Worm (Caenorhabditis elegans) whole organism, early embryonic: ENCODE data around the gene F25G6.9.
A peak's percentile ranks its signal among the peaks of the same experiment; 100 is the strongest.

ENCODE experiments used
- B0310.2 ChIP-seq: sonication (generic microtip); optimal IDR thresholded peaks from 2 replicates; lab custom pipeline; 2016; ENCODE audit warnings: mild to moderate bottlenecking, missing genetic modification characterization, missing compliant biosample characterization
- F13C5.2 ChIP-seq: sonication (generic microtip); optimal IDR thresholded peaks from 2 replicates; lab custom pipeline; 2017; ENCODE audit warnings: mild to moderate bottlenecking, missing genetic modification characterization, inconsistent platforms, missing compliant biosample characterization
- aly-1 ChIP-seq: sonication (generic microtip); optimal IDR thresholded peaks from 2 replicates; lab custom pipeline; 2016; ENCODE audit warnings: missing genetic modification characterization, missing compliant biosample characterization
- ama-1 ChIP-seq: fragments of 150-350 bp; optimal IDR thresholded peaks from 2 replicates; lab custom pipeline; 2014
- ceh-13 ChIP-seq: fragments of 200-800 bp; sonication (Bioruptor generic); optimal IDR thresholded peaks from 2 replicates; lab custom pipeline; 2018; ENCODE audit warnings: mild to moderate bottlenecking, missing genetic modification characterization, missing compliant biosample characterization
- ceh-36 ChIP-seq: sonication (generic microtip); optimal IDR thresholded peaks from 2 replicates; lab custom pipeline; 2016; ENCODE audit warnings: missing genetic modification characterization, inconsistent platforms, missing compliant biosample characterization
- ets-7 ChIP-seq: sonication (generic microtip); optimal IDR thresholded peaks from 2 replicates; lab custom pipeline; 2016; ENCODE audit warnings: missing genotype, missing genetic modification characterization, missing compliant biosample characterization
- flt-1 ChIP-seq: fragments of 200-800 bp; sonication (Bioruptor generic); IDR thresholded peaks from 2 replicates; pipeline ENCODE4 v1.3.6; 2022; ENCODE audit warnings: missing genetic modification characterization, missing compliant biosample characterization
- hmbx-1 ChIP-seq: sonication (generic microtip); optimal IDR thresholded peaks from 2 replicates; lab custom pipeline; 2016; ENCODE audit warnings: mild to moderate bottlenecking, missing genetic modification characterization, missing compliant biosample characterization
- hmg-4 ChIP-seq: fragments of 200-800 bp; sonication (Bioruptor generic); optimal IDR thresholded peaks from 2 replicates; lab custom pipeline; 2018; ENCODE audit warnings: mild to moderate bottlenecking, missing genetic modification characterization, missing compliant biosample characterization
- hnd-1 ChIP-seq: sonication (generic microtip); optimal IDR thresholded peaks from 2 replicates; lab custom pipeline; 2016; ENCODE audit warnings: missing genetic modification characterization, missing compliant biosample characterization
- pes-1 ChIP-seq: fragments of 200-800 bp; sonication (Bioruptor generic); IDR thresholded peaks from 2 replicates; pipeline ENCODE4 v1.3.6; 2022; ENCODE audit warnings: missing genetic modification reagents, missing genetic modification characterization, missing compliant biosample characterization
- scrt-1 ChIP-seq: fragments of 200-800 bp; sonication (Bioruptor generic); IDR thresholded peaks from 2 replicates; pipeline ENCODE4 v1.3.6; 2022; ENCODE audit warnings: missing genetic modification characterization, missing compliant biosample characterization
- sea-1 ChIP-seq: fragments of 200-800 bp; sonication (Bioruptor generic); conservative IDR thresholded peaks from 2 replicates; pipeline ENCODE4 v1.3.6; 2022; ENCODE audit warnings: missing genetic modification characterization, missing compliant biosample characterization
- tbx-11 ChIP-seq: fragments of 200-800 bp; sonication (Bioruptor generic); IDR thresholded peaks from 2 replicates; pipeline ENCODE4 v1.3.6; 2022; ENCODE audit warnings: missing genetic modification characterization, missing compliant biosample characterization
- tbx-37 ChIP-seq: fragments of 200-800 bp; sonication (Bioruptor generic); conservative IDR thresholded peaks from 2 replicates; pipeline ENCODE4 v1.3.6; 2022; ENCODE audit warnings: missing genetic modification reagents, missing genetic modification characterization, missing compliant biosample characterization
- tra-4 ChIP-seq: sonication (generic microtip); optimal IDR thresholded peaks from 2 replicates; lab custom pipeline; 2017; ENCODE audit warnings: missing genetic modification characterization, missing compliant biosample characterization

F25G6.9 gene

ce11 chrV:8606099-8606696, 36.4 kb upstream of the F25G6.9 start, which contains the start of gene vps-60:
TSS of gene vps-60 (minus strand) at chrV:8606128.
- peak; percentile 57 for TF ChIP-seq F13C5.2 (tag; lab: Kevin White, UChicago)
- no peak for TF ChIP-seq aly-1
- TF ChIP-seq hmg-4 (GFP tag; lab: Kevin White, UChicago) = peak; percentile 61
- TF ChIP-seq flt-1 (GFP tag; lab: Robert Waterston, UW) = peak; percentile 44; the same call in 1 of the 2 replicates
- TF ChIP-seq sea-1 (GFP tag; lab: Robert Waterston, UW) = peak; percentile 28; the same call in 1 of the 2 replicates
- TF ChIP-seq ets-7 (tag; lab: Kevin White, UChicago) = peak; percentile 11

- TF ChIP-seq ets-7 (tag; lab: Kevin White, UChicago) = no peak
- no peak for TF ChIP-seq pes-1
- TF ChIP-seq ceh-13 = no peak
- TF ChIP-seq flt-1 (GFP tag; lab: Robert Waterston, UW) = no peak
- no peak for TF ChIP-seq ama-1
- TF ChIP-seq B0310.2 = no peak
- no peak for TF ChIP-seq scrt-1
- no peak for TF ChIP-seq sea-1 (GFP tag; lab: Robert Waterston, UW)
- TF ChIP-seq aly-1 = no peak
- TF ChIP-seq F13C5.2 (tag; lab: Kevin White, UChicago) = no peak
- no peak for TF ChIP-seq tra-4 (tag; lab: Kevin White, UChicago)
- TF ChIP-seq tbx-11 (GFP tag; lab: Robert Waterston, UW) = no peak
- no peak for TF ChIP-seq hmg-4 (GFP tag; lab: Kevin White, UChicago)
- no peak for TF ChIP-seq hmbx-1
- no peak for TF ChIP-seq hnd-1 (tag; lab: Kevin White, UChicago)
- no peak for TF ChIP-seq ceh-36 (tag; lab: Kevin White, UChicago)
- TF ChIP-seq tbx-37 (GFP tag; lab: Robert Waterston, UW) = no peak
Measured at ce11 chrV:8603272-8603671, 33.5 kb upstream of the F25G6.9 start, which contains the start of gene F41E6.5. TSS of gene F41E6.5 (plus strand) at chrV:8603480.

DNA sequence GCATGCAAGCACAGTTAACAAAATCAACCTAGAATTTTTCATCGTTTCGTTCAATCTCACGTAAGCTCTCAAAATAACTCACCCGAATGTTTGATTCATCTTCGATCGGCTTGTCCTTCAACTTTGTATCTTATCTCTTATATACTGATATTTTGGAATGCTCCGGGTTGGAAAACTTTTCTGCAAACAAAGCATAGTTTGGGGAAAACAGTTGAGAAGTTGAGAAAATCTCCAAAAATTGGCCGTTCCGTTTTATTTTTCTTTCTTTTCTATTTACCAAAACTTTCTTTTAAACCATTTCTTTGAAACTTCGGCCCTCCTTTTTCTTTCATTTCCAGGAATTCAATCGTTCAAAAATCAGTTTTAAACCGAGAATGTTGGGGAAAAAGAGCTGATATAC, 32.8 kb upstream of the F25G6.9 start, which contains the start of gene F41E6.15:
F41E6.15 (minus strand) TSS at position 101 of the 400 bp plus-strand sequence.
- no peak for TF ChIP-seq sea-1 (GFP tag; lab: Robert Waterston, UW)
- no peak for TF ChIP-seq tra-4 (tag; lab: Kevin White, UChicago)
- TF ChIP-seq hmbx-1 = no peak
- TF ChIP-seq tbx-37 (GFP tag; lab: Robert Waterston, UW) = no peak

DNA sequence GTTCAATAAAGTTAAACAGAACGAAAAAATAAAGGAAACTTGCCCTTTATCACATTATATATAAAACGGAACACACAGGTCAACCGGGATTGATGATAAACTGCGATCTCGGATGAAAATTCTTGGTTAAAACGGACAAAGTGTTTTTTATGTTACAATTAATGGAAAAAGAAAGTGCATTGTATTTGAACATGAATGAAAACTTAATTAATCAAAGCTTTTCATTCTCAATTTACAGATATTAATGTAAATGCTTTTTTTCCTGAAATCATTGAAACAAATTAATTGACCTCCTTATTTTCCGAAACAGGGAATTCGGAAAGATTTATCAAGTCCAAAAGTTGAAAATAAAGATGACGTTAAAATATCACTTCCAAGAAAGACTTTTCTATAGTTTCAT, 31.6 kb upstream of the F25G6.9 start, which contains the start of gene F41E6.8:
F41E6.8 (minus strand) TSS at position 101 of the 400 bp plus-strand sequence.
- TF ChIP-seq B0310.2 (no peak), tbx-37 (GFP tag; lab: Robert Waterston, UW) (no peak), ceh-13 (no peak), pes-1 (no peak), hnd-1 (tag; lab: Kevin White, UChicago) (no peak), sea-1 (GFP tag; lab: Robert Waterston, UW) (no peak), scrt-1 (no peak), F13C5.2 (tag; lab: Kevin White, UChicago) (no peak), ets-7 (tag; lab: Kevin White, UChicago) (no peak), tra-4 (tag; lab: Kevin White, UChicago) (no peak)

DNA sequence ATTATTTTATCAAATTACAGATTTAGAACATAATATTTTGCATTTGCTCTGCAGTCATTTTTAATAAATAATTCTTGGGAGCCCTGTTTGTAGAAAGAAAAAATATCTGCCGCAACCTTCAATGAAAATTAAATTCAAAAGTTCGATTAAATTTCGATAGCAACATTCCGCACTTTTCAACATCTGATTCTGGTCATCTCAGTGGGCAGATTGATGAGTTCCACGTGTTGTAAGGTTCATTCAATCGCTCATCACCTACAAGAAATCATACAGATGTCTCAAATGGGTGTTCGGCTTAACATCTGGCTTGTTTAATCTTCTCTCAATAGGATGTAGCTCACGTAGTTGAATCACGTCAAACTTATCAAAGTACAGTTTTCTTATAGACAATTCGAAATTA, 30.2 kb upstream of the F25G6.9 start:
- TF ChIP-seq hmg-4 (GFP tag; lab: Kevin White, UChicago) (no peak), sea-1 (GFP tag; lab: Robert Waterston, UW) (no peak), ama-1 (no peak), aly-1 (no peak)

DNA sequence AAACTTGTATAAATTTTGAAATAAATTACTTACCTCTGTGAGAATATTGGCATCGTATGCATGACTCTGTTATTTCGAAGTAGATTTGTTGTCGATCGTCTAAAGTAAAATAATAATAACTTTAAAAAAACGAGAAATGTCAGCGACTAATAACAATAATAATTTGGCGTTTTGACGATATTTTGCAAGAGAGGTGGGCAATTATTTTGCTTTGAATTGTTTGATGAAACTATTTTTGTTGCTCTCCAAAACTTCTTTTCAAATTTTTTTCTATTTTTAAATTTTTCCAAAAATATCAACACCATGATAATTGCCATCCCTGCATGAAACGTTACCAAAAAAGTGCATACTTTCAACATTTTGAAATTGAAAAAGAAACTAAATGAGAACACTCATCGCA, 29.4 kb upstream of the F25G6.9 start, which contains the start of gene F41E6.7:
F41E6.7 (minus strand) TSS at position 101 of the 400 bp plus-strand sequence.
- TF ChIP-seq hmbx-1 = no peak
- no peak for TF ChIP-seq scrt-1
- no peak for TF ChIP-seq ets-7 (tag; lab: Kevin White, UChicago)

- TF ChIP-seq tbx-37 (GFP tag; lab: Robert Waterston, UW) = no peak
- TF ChIP-seq hmbx-1 = no peak
- no peak for TF ChIP-seq sea-1 (GFP tag; lab: Robert Waterston, UW)
- TF ChIP-seq hnd-1 (tag; lab: Kevin White, UChicago) = no peak
- TF ChIP-seq tra-4 (tag; lab: Kevin White, UChicago) = no peak
- TF ChIP-seq scrt-1 = no peak
- TF ChIP-seq ceh-13 = no peak
- no peak for TF ChIP-seq pes-1
- no peak for TF ChIP-seq aly-1
- TF ChIP-seq ceh-36 (tag; lab: Kevin White, UChicago) = no peak
- TF ChIP-seq ets-7 (tag; lab: Kevin White, UChicago) = no peak
- no peak for TF ChIP-seq F13C5.2 (tag; lab: Kevin White, UChicago)
- TF ChIP-seq flt-1 (GFP tag; lab: Robert Waterston, UW) = no peak
- no peak for TF ChIP-seq hmg-4 (GFP tag; lab: Kevin White, UChicago)
- no peak for TF ChIP-seq B0310.2
- TF ChIP-seq tbx-11 (GFP tag; lab: Robert Waterston, UW) = no peak
Measured at ce11 chrV:8594105-8594964, 24.5 kb upstream of the F25G6.9 start, which contains the start of gene tag-196. TSS of gene tag-196 (plus strand) at chrV:8594914.
